Worm (Caenorhabditis elegans): ENCODE measurements around the gene T05A8.8.

T05A8.8 gene

ce11 chrII:2757954-2758353 is 21.5 kb downstream of the T05A8.8 start, which contains the start of gene F29A7.8:
TSS of gene F29A7.8 (minus strand) at chrII:2758054.
- no peak for TF ChIP-seq attf-5 (GFP tag; optimal IDR thresholded peaks at IDR 0.05)
- TF ChIP-seq madf-6 (GFP tag; IDR thresholded peaks at IDR 0.05) = no peak
- TF ChIP-seq ztf-3 (GFP tag; optimal IDR thresholded peaks at IDR 0.05) = no peak

- TF ChIP-seq bed-1 (GFP tag; IDR thresholded peaks at IDR 0.05) = no peak
- TF ChIP-seq F33H1.4 (GFP tag; IDR thresholded peaks at IDR 0.05) = no peak
- no peak for TF ChIP-seq Y53G8AR.9 (GFP tag; conservative IDR thresholded peaks at IDR 0.05)
- TF ChIP-seq ceh-100 (GFP tag; IDR thresholded peaks at IDR 0.05) = no peak
- TF ChIP-seq efl-1 (GFP tag; optimal IDR thresholded peaks at IDR 0.05) = no peak
- no peak for TF ChIP-seq ztf-6 (GFP tag; IDR thresholded peaks at IDR 0.05)
- no peak for TF ChIP-seq C17E4.6 (GFP tag; IDR thresholded peaks at IDR 0.05)
- no peak for TF ChIP-seq mes-4 (tag; optimal IDR thresholded peaks at IDR 0.05)
- TF ChIP-seq ztf-28 (GFP tag; IDR thresholded peaks at IDR 0.05) = no peak
- TF ChIP-seq F55B11.4 (tag; optimal IDR thresholded peaks at IDR 0.05; ENCODE audit: borderline replicate concordance, insufficient read depth) = no peak
- no peak for TF ChIP-seq mxl-1 (tag; optimal IDR thresholded peaks at IDR 0.05)
- TF ChIP-seq hlh-26 (GFP tag; conservative IDR thresholded peaks at IDR 0.05) = no peak
- TF ChIP-seq madf-8 (GFP tag; conservative IDR thresholded peaks at IDR 0.05) = no peak
- TF ChIP-seq ztf-18 (tag; optimal IDR thresholded peaks at IDR 0.05) = no peak
- no peak for TF ChIP-seq die-1 (tag; optimal IDR thresholded peaks at IDR 0.05)
Observed at ce11 chrII:2758476-2758875, 22.0 kb downstream of the T05A8.8 start, which contains the start of gene fbxb-107. TSS of gene fbxb-107 (plus strand) at chrII:2758772.

- no peak for TF ChIP-seq lin-54 (GFP tag; optimal IDR thresholded peaks at IDR 0.05)
Observed at ce11 chrII:2762108-2762507, 25.6 kb downstream of the T05A8.8 start, which contains the start of gene fbxb-106. TSS of gene fbxb-106 (plus strand) at chrII:2762408.

ce11 chrII:2764664-2765063 is 28.2 kb downstream of the T05A8.8 start, which contains the start of gene fbxb-108:
TSS of gene fbxb-108 (plus strand) at chrII:2764964.
- TF ChIP-seq gei-17 (GFP tag; optimal IDR thresholded peaks at IDR 0.05) (no peak), lin-40 (tag; optimal IDR thresholded peaks at IDR 0.05) (no peak), sea-2 (GFP tag; IDR thresholded peaks at IDR 0.05) (no peak), madf-10 (tag; optimal IDR thresholded peaks at IDR 0.05) (no peak), ceh-91 (GFP tag; IDR thresholded peaks at IDR 0.05) (no peak), lin-26 (GFP tag; IDR thresholded peaks at IDR 0.05) (no peak), egl-18 (GFP tag; IDR thresholded peaks at IDR 0.05) (no peak), K12H6.12 (tag; optimal IDR thresholded peaks at IDR 0.05) (no peak), nhr-179 (tag; optimal IDR thresholded peaks at IDR 0.05) (no peak)

- TF ChIP-seq ztf-26 (tag; optimal IDR thresholded peaks at IDR 0.05) = no peak
- TF ChIP-seq nhr-179 (tag; optimal IDR thresholded peaks at IDR 0.05) = no peak
- no peak for TF ChIP-seq madf-6 (GFP tag; IDR thresholded peaks at IDR 0.05)
- no peak for TF ChIP-seq F22D6.2 (tag; optimal IDR thresholded peaks at IDR 0.05)
- TF ChIP-seq ceh-79 (tag; optimal IDR thresholded peaks at IDR 0.05) = no peak
- no peak for TF ChIP-seq Y53F4B.3 (GFP tag; IDR thresholded peaks at IDR 0.05)
- no peak for TF ChIP-seq lsy-27 (tag; optimal IDR thresholded peaks at IDR 0.05; ENCODE audit: borderline replicate concordance, insufficient read depth)
- TF ChIP-seq sptf-2 (GFP tag; optimal IDR thresholded peaks at IDR 0.05) = no peak
Observed at ce11 chrII:2766331-2766730, 29.9 kb downstream of the T05A8.8 start, which contains the start of gene F08D12.15. TSS of gene F08D12.15 (plus strand) at chrII:2766631.

Data from whole organism, young adult.